Fruit fly (Drosophila melanogaster) whole organism, embryonic: Measurements from ENCODE around the gene lark.

Experiments used
- Aef1 ChIP-seq: fragments of 200-800 bp; sonication (Bioruptor generic); IDR thresholded peaks from 3 replicates; pipeline ENCODE4 v1.3.6; 2022; ENCODE audit warnings: missing biosample characterization, missing genetic modification characterization
- Antp ChIP-seq: fragments of 200-800 bp; sonication (Bioruptor generic); optimal IDR thresholded peaks from 3 replicates; lab custom pipeline; 2016; ENCODE audit warnings: missing biosample characterization, missing genetic modification characterization
- Bteb2 ChIP-seq: fragments of 200-800 bp; sonication (Bioruptor generic); optimal IDR thresholded peaks from 2 replicates; lab custom pipeline; 2016; ENCODE audit warnings: missing biosample characterization, missing genetic modification characterization
- CG2678 ChIP-seq: fragments of 200-800 bp; sonication (Bioruptor generic); optimal IDR thresholded peaks from 3 replicates; lab custom pipeline; 2019; ENCODE audit warnings: missing biosample characterization, mild to moderate bottlenecking, missing genetic modification characterization, moderate library complexity
- CG6683 ChIP-seq: fragments of 200-800 bp; sonication (Bioruptor generic); optimal IDR thresholded peaks from 2 replicates; lab custom pipeline; 2017; ENCODE audit warnings: missing biosample characterization, mild to moderate bottlenecking, missing genetic modification characterization, missing genetic modification reagents
- CG9437 ChIP-seq: fragments of 200-800 bp; sonication (Bioruptor generic); optimal IDR thresholded peaks from 2 replicates; lab custom pipeline; 2018; ENCODE audit warnings: missing biosample characterization, mild to moderate bottlenecking, missing genetic modification characterization
- Dip3 ChIP-seq: fragments of 200-800 bp; sonication (Bioruptor generic); optimal IDR thresholded peaks from 3 replicates; lab custom pipeline; 2016; ENCODE audit warnings: missing biosample characterization, missing genetic modification characterization
- Doc2 ChIP-seq: fragments of 200-800 bp; sonication (Bioruptor generic); IDR thresholded peaks from 2 replicates; pipeline ENCODE4 v1.3.6; 2022; ENCODE audit warnings: missing biosample characterization, missing genetic modification characterization
- Eip74EF ChIP-seq, 2 experiments: fragments of 200-800 bp in 1 of 2; fragments of >200 bp in 1 of 2; sonication (Bioruptor generic) in 1 of 2; optimal IDR thresholded peaks; 2 replicates each; lab custom pipeline; 2017 to 2019; ENCODE audit warnings: missing biosample characterization in 2 of 2, missing genetic modification characterization in 2 of 2, mild to moderate bottlenecking in 1 of 2, moderate library complexity in 1 of 2
- GATAe ChIP-seq: fragments of 200-800 bp; sonication (Bioruptor generic); conservative IDR thresholded peaks from 2 replicates; pipeline ENCODE4 v1.3.6; 2022; ENCODE audit warnings: missing biosample characterization, missing genetic modification characterization
- HLH3B ChIP-seq: fragments of 200-800 bp; sonication (Bioruptor generic); IDR thresholded peaks from 2 replicates; pipeline ENCODE4 v1.3.6; 2022; ENCODE audit warnings: missing biosample characterization, missing genetic modification characterization
- HLH4C ChIP-seq: fragments of 200-800 bp; sonication (Bioruptor generic); IDR thresholded peaks from 3 replicates; pipeline ENCODE4 v1.3.6; 2022; ENCODE audit warnings: missing biosample characterization, missing genetic modification characterization; ENCODE audit not compliant: partially characterized antibody
- Hmr ChIP-seq: fragments of 200-800 bp; sonication (Bioruptor generic); optimal IDR thresholded peaks from 3 replicates; lab custom pipeline; 2017; ENCODE audit warnings: mild to moderate bottlenecking, missing biosample characterization, missing genetic modification reagents, missing genetic modification characterization
- Hmx ChIP-seq: fragments of 200-800 bp; sonication (Bioruptor generic); optimal IDR thresholded peaks from 2 replicates; lab custom pipeline; 2016; ENCODE audit warnings: missing biosample characterization, missing genetic modification characterization
- Lim3 ChIP-seq: fragments of 200-800 bp; sonication (Bioruptor generic); IDR thresholded peaks from 2 replicates; pipeline ENCODE4 v1.3.6; 2022; ENCODE audit warnings: missing biosample characterization, missing genetic modification characterization
- Lpt ChIP-seq: fragments of >200 bp; optimal IDR thresholded peaks from 2 replicates; lab custom pipeline; 2018; ENCODE audit warnings: missing biosample characterization, missing genetic modification characterization
- Meics ChIP-seq: fragments of 200-800 bp; sonication (Bioruptor generic); optimal IDR thresholded peaks from 2 replicates; lab custom pipeline; 2017; ENCODE audit warnings: missing biosample characterization, mild to moderate bottlenecking, missing genetic modification characterization
- Mrtf ChIP-seq: fragments of 200-800 bp; sonication (Bioruptor generic); IDR thresholded peaks from 3 replicates; pipeline ENCODE4 v1.3.6; 2022; ENCODE audit warnings: missing biosample characterization, missing genetic modification characterization
- NC2α ChIP-seq: fragments of 200-800 bp; sonication (Bioruptor generic); optimal IDR thresholded peaks from 2 replicates; lab custom pipeline; 2016; ENCODE audit warnings: missing biosample characterization, missing genetic modification characterization
- NK7.1 ChIP-seq: fragments of 200-800 bp; sonication (Bioruptor generic); optimal IDR thresholded peaks from 3 replicates; lab custom pipeline; 2016; ENCODE audit warnings: missing biosample characterization, missing genetic modification characterization
- Oaz ChIP-seq: fragments of 200-800 bp; sonication (Bioruptor generic); IDR thresholded peaks from 2 replicates; pipeline ENCODE4 v1.3.6; 2022; ENCODE audit warnings: missing biosample characterization, missing genetic modification characterization
- Rfx ChIP-seq: fragments of 200-800 bp; sonication (Bioruptor generic); IDR thresholded peaks from 2 replicates; pipeline ENCODE4 v1.3.6; 2022; ENCODE audit warnings: missing biosample characterization, missing genetic modification characterization
- Six4 ChIP-seq: fragments of 200-800 bp; sonication (Bioruptor generic); optimal IDR thresholded peaks from 2 replicates; lab custom pipeline; 2016; ENCODE audit warnings: missing biosample characterization, missing genetic modification characterization
- Spps ChIP-seq: fragments of 200-800 bp; sonication (Bioruptor generic); optimal IDR thresholded peaks from 2 replicates; lab custom pipeline; 2018; ENCODE audit warnings: missing biosample characterization, mild to moderate bottlenecking, missing genetic modification characterization
- Tbp ChIP-seq: fragments of >200 bp; optimal IDR thresholded peaks from 2 replicates; lab custom pipeline; 2018; ENCODE audit warnings: missing biosample characterization, missing genetic modification characterization
- Xrp1 ChIP-seq: fragments of 200-800 bp; sonication (Bioruptor generic); IDR thresholded peaks from 2 replicates; pipeline ENCODE4 v1.3.6; 2022; ENCODE audit warnings: missing biosample characterization, missing genetic modification characterization
- ash1 ChIP-seq: fragments of 200-800 bp; sonication (Bioruptor generic); optimal IDR thresholded peaks from 2 replicates; lab custom pipeline; 2018; ENCODE audit warnings: missing biosample characterization, mild to moderate bottlenecking, missing genetic modification characterization
- cad ChIP-seq: fragments of >200 bp; optimal IDR thresholded peaks from 2 replicates; lab custom pipeline; 2017; ENCODE audit warnings: missing biosample characterization, missing genetic modification characterization
- chif ChIP-seq, 2 experiments: fragments of 200-800 bp; sonication (Bioruptor generic); optimal IDR thresholded peaks; 3 replicates each; lab custom pipeline; 2016; ENCODE audit warnings: missing biosample characterization in 2 of 2, missing genetic modification characterization in 2 of 2
- chn ChIP-seq: fragments of 200-800 bp; sonication (Bioruptor generic); optimal IDR thresholded peaks from 2 replicates; lab custom pipeline; 2016; ENCODE audit warnings: missing biosample characterization, missing genetic modification characterization
- croc ChIP-seq: fragments of 200-800 bp; sonication (Bioruptor generic); conservative IDR thresholded peaks from 3 replicates; pipeline ENCODE4 v1.3.6; 2022; ENCODE audit warnings: missing biosample characterization, missing genetic modification characterization
- cwo ChIP-seq: fragments of 200-800 bp; sonication (Bioruptor generic); optimal IDR thresholded peaks from 3 replicates; lab custom pipeline; 2017; ENCODE audit warnings: missing biosample characterization, missing genetic modification characterization, mild to moderate bottlenecking, moderate library complexity, missing genetic modification reagents
- eve ChIP-seq, 2 experiments: fragments of >200 bp; optimal IDR thresholded peaks; 2 replicates each; lab custom pipeline; 2017; ENCODE audit warnings: missing biosample characterization in 2 of 2, missing genetic modification characterization in 2 of 2
- nerfin-2 ChIP-seq: fragments of 200-800 bp; sonication (Bioruptor generic); IDR thresholded peaks from 2 replicates; pipeline ENCODE4 v1.3.6; 2022; ENCODE audit warnings: missing biosample characterization, missing genetic modification characterization; ENCODE audit not compliant: partially characterized antibody
- org-1 ChIP-seq: fragments of 200-800 bp; sonication (Bioruptor generic); optimal IDR thresholded peaks from 2 replicates; lab custom pipeline; 2017; ENCODE audit warnings: missing biosample characterization, missing genetic modification characterization
- otp ChIP-seq: fragments of 200-800 bp; sonication (Bioruptor generic); IDR thresholded peaks from 3 replicates; pipeline ENCODE4, ENCODE4 v1.3.6; 2022; ENCODE audit warnings: missing biosample characterization, missing genetic modification characterization
- pfk ChIP-seq: fragments of 200-800 bp; sonication (Bioruptor generic); optimal IDR thresholded peaks from 2 replicates; lab custom pipeline; 2018; ENCODE audit warnings: missing biosample characterization, mild to moderate bottlenecking, missing genetic modification characterization, moderate library complexity
- prd ChIP-seq, 3 experiments: fragments of >200 bp in 2 of 3; fragments of 200-800 bp in 1 of 3; sonication (Bioruptor generic) in 1 of 3; optimal IDR thresholded peaks in 2 of 3; IDR thresholded peaks in 1 of 3; 2 replicates in 2 of 3; 3 replicates in 1 of 3; pipeline versions ENCODE4 v1.3.6 to Lab custom; 2017 to 2022; ENCODE audit warnings: missing biosample characterization in 1 of 3, missing genetic modification characterization in 1 of 3
- pzg ChIP-seq: fragments of 200-800 bp; sonication (Bioruptor generic); optimal IDR thresholded peaks from 3 replicates; lab custom pipeline; 2018; ENCODE audit warnings: missing biosample characterization, mild to moderate bottlenecking, missing genetic modification characterization, moderate library complexity
- scrt ChIP-seq: fragments of 200-800 bp; sonication (Bioruptor generic); optimal IDR thresholded peaks from 2 replicates; lab custom pipeline; 2018; ENCODE audit warnings: missing biosample characterization, mild to moderate bottlenecking, missing genetic modification characterization, moderate library complexity
- sens ChIP-seq: fragments of 200-800 bp; sonication (Bioruptor generic); peaks from one replicate; lab custom pipeline; 2016; ENCODE audit warnings: missing biosample characterization, missing genetic modification characterization
- sens-2 ChIP-seq: fragments of 200-800 bp; sonication (Bioruptor generic); IDR thresholded peaks from 2 replicates; pipeline ENCODE4 v1.3.6; 2022; ENCODE audit warnings: missing biosample characterization, missing genetic modification characterization
- sima ChIP-seq: fragments of 200-800 bp; sonication (Bioruptor generic); optimal IDR thresholded peaks from 2 replicates; lab custom pipeline; 2016; ENCODE audit warnings: missing biosample characterization, missing genetic modification characterization
- sob ChIP-seq: fragments of 200-800 bp; sonication (Bioruptor generic); IDR thresholded peaks from 2 replicates; pipeline ENCODE4 v1.3.6; 2022; ENCODE audit warnings: missing biosample characterization, missing genetic modification characterization
- stc ChIP-seq: fragments of 200-800 bp; sonication (Bioruptor generic); IDR thresholded peaks from 2 replicates; pipeline ENCODE4 v1.3.6; 2022; ENCODE audit warnings: missing biosample characterization, missing genetic modification characterization
- stwl ChIP-seq: fragments of 200-800 bp; sonication (Bioruptor generic); optimal IDR thresholded peaks from 3 replicates; lab custom pipeline; 2018; ENCODE audit warnings: missing biosample characterization, mild to moderate bottlenecking, missing genetic modification characterization, moderate library complexity
- ttk ChIP-seq: fragments of 200-800 bp; sonication (Bioruptor generic); IDR thresholded peaks from 2 replicates; pipeline ENCODE4 v2.1.2; 2022; ENCODE audit warnings: missing biosample characterization, missing genetic modification characterization
- usp ChIP-seq: fragments of >200 bp; optimal IDR thresholded peaks from 2 replicates; lab custom pipeline; 2017; ENCODE audit warnings: missing biosample characterization, missing genetic modification characterization
- vfl ChIP-seq: fragments of 200-800 bp; sonication (Bioruptor generic); optimal IDR thresholded peaks from 2 replicates; lab custom pipeline; 2016; ENCODE audit warnings: missing biosample characterization, missing genetic modification characterization
- zen2 ChIP-seq: fragments of 200-800 bp; sonication (Bioruptor generic); IDR thresholded peaks from 3 replicates; pipeline ENCODE4 v1.3.6; 2022; ENCODE audit warnings: missing biosample characterization, missing genetic modification characterization; ENCODE audit not compliant: partially characterized antibody

The lark gene

dm6 chr3L:7344965-7345427, 5.9 kb downstream of the lark start, which contains the start of gene Cln7 (continued):
- TF ChIP-seq Hmr (GFP tag; lab: Kevin White, UChicago): peak; percentile 57
- TF ChIP-seq stwl (tag; lab: Kevin White, UChicago): no peak
- no peak for TF ChIP-seq Hmx (GFP tag; lab: Kevin White, UChicago)
- TF ChIP-seq Dip3: no peak
- no peak for TF ChIP-seq org-1 (GFP tag; lab: Kevin White, UChicago)
- TF ChIP-seq usp: no peak
- no peak for TF ChIP-seq vfl (GFP tag; lab: Kevin White, UChicago)
- peak; percentile 90 for TF ChIP-seq sens (GFP tag; lab: Kevin White, UChicago)
- TF ChIP-seq HLH3B (GFP tag; lab: Robert Waterston, UW): peak; percentile 49; the same call in 1 of the 2 replicates
- TF ChIP-seq cwo (GFP tag; lab: Kevin White, UChicago): no peak
- TF ChIP-seq pfk (GFP tag; lab: Kevin White, UChicago): peak; percentile 8
- TF ChIP-seq Bteb2 (GFP tag; lab: Kevin White, UChicago): no peak
- TF ChIP-seq scrt: peak; percentile 35
- TF ChIP-seq Lim3: no peak
- no peak for TF ChIP-seq GATAe
- TF ChIP-seq chn (GFP tag; lab: Kevin White, UChicago): peak; percentile 34
- TF ChIP-seq ash1 (GFP tag; lab: Kevin White, UChicago): no peak
- no peak for TF ChIP-seq Six4
- no peak for TF ChIP-seq Aef1
- no peak; the same call in 1 of the 2 replicates for TF ChIP-seq Xrp1 (GFP tag; lab: Robert Waterston, UW)
- peak in 1 of 2 experiments; percentile 29 for TF ChIP-seq Eip74EF (GFP tag; optimal IDR thresholded peaks at IDR 0.05; lab: Kevin White, UChicago)
- no peak for TF ChIP-seq eve (GFP tag; optimal IDR thresholded peaks at IDR 0.05; lab: Kevin White, UChicago)
- TF ChIP-seq CG9437 (GFP tag; lab: Kevin White, UChicago): no peak
- TF ChIP-seq CG2678: no peak
- TF ChIP-seq Antp (GFP tag; lab: Kevin White, UChicago): no peak
- no peak for TF ChIP-seq NK7.1 (GFP tag; lab: Kevin White, UChicago)
- TF ChIP-seq HLH4C (GFP tag; lab: Robert Waterston, UW): peak; percentile 43; the same call in 2 of the 3 replicates
- peak; percentile 10 for TF ChIP-seq Meics (GFP tag; lab: Kevin White, UChicago)
- TF ChIP-seq sens-2 (GFP tag; lab: Robert Waterston, UW): no peak
- no peak for TF ChIP-seq Oaz
- no peak for TF ChIP-seq cad (GFP tag; lab: Kevin White, UChicago)
- TF ChIP-seq Tbp (GFP tag; lab: Kevin White, UChicago): no peak
- TF ChIP-seq stc (GFP tag; lab: Robert Waterston, UW): peak; percentile 57; the same call in 1 of the 2 replicates
- peak; percentile 2 for TF ChIP-seq CG6683 (GFP tag; lab: Kevin White, UChicago)
- no peak for TF ChIP-seq croc (GFP tag; lab: Robert Waterston, UW)
- peak; percentile 59; the same call in 1 of the 3 replicates for TF ChIP-seq otp (GFP tag; lab: Robert Waterston, UW)
- no peak for TF ChIP-seq chif (GFP tag; optimal IDR thresholded peaks at IDR 0.05; lab: Kevin White, UChicago)
- peak; percentile 35; the same call in 1 of the 2 replicates for TF ChIP-seq sob (GFP tag; lab: Robert Waterston, UW)
- TF ChIP-seq pzg (GFP tag; lab: Kevin White, UChicago): no peak
- TF ChIP-seq Spps (tag; lab: Kevin White, UChicago): no peak
- no peak for TF ChIP-seq sima (GFP tag; lab: Kevin White, UChicago)
- no peak for TF ChIP-seq zen2 (GFP tag; lab: Robert Waterston, UW)
- no peak for TF ChIP-seq Lpt
- no peak for TF ChIP-seq Mrtf (GFP tag; lab: Robert Waterston, UW)
- no peak for TF ChIP-seq prd (optimal IDR thresholded peaks at IDR 0.05; lab: Kevin White, UChicago)
- no peak for TF ChIP-seq prd (GFP tag; IDR thresholded peaks at IDR 0.05; lab: Robert Waterston, UW)
- no peak for TF ChIP-seq NC2α (GFP tag; lab: Kevin White, UChicago)
- peak; percentile 55 for TF ChIP-seq Rfx (GFP tag; lab: Robert Waterston, UW)
- no peak for TF ChIP-seq ttk (GFP tag; lab: Robert Waterston, UW)
- TF ChIP-seq Doc2: no peak
- TF ChIP-seq nerfin-2 (GFP tag; lab: Robert Waterston, UW): no peak
